Worm (Caenorhabditis elegans) whole organism, late embryonic: Measurements from ENCODE around the gene Y26E6A.3.

Experiments used
- T23F11.4 ChIP-seq: fragments of 200-800 bp; sonication (Bioruptor generic); optimal IDR thresholded peaks from 2 replicates; lab custom pipeline; 2018; ENCODE audit warnings: mild to moderate bottlenecking, missing genetic modification characterization, missing compliant biosample characterization
- Y22D7AL.16 ChIP-seq: sonication (generic microtip); optimal IDR thresholded peaks from 2 replicates; lab custom pipeline; 2016; ENCODE audit warnings: missing genetic modification characterization, missing compliant biosample characterization
- ama-1 ChIP-seq: fragments of 150-350 bp; optimal IDR thresholded peaks from 2 replicates; lab custom pipeline; 2014
- ceh-18 ChIP-seq: sonication (generic microtip); optimal IDR thresholded peaks from 2 replicates; lab custom pipeline; 2016; ENCODE audit warnings: missing genetic modification characterization, missing compliant biosample characterization
- ceh-19 ChIP-seq: fragments of 200-800 bp; sonication (Bioruptor generic); optimal IDR thresholded peaks from 2 replicates; lab custom pipeline; 2018; ENCODE audit warnings: mild to moderate bottlenecking, missing genetic modification characterization, missing compliant biosample characterization
- ceh-22 ChIP-seq: sonication (generic microtip); optimal IDR thresholded peaks from 2 replicates; lab custom pipeline; 2017; ENCODE audit warnings: missing biosample characterization, missing genetic modification characterization
- ceh-30 ChIP-seq: fragments of 150-350 bp; optimal IDR thresholded peaks from 2 replicates; lab custom pipeline; 2014; ENCODE audit warnings: missing biosample characterization, missing genetic modification characterization
- ceh-31 ChIP-seq: sonication (generic microtip); optimal IDR thresholded peaks from 2 replicates; lab custom pipeline; 2016; ENCODE audit warnings: missing genetic modification characterization, missing compliant biosample characterization
- ceh-45 ChIP-seq: fragments of 200-800 bp; sonication (Bioruptor generic); IDR thresholded peaks from 2 replicates; pipeline ENCODE4 v1.3.6; 2022; ENCODE audit warnings: missing genetic modification reagents, missing genetic modification characterization, missing compliant biosample characterization
- ceh-48 ChIP-seq: sonication (generic microtip); optimal IDR thresholded peaks from 2 replicates; lab custom pipeline; 2016; ENCODE audit warnings: missing genetic modification characterization, inconsistent platforms, missing compliant biosample characterization
- ceh-6 ChIP-seq: fragments of 200-800 bp; sonication (Bioruptor generic); optimal IDR thresholded peaks from 2 replicates; lab custom pipeline; 2018; ENCODE audit warnings: mild to moderate bottlenecking, missing genetic modification characterization, missing compliant biosample characterization
- che-1 ChIP-seq: sonication (generic microtip); optimal IDR thresholded peaks from 2 replicates; lab custom pipeline; 2016; ENCODE audit warnings: mild to moderate bottlenecking, missing genetic modification characterization, missing compliant biosample characterization
- elt-2 ChIP-seq: sonication (generic microtip); optimal IDR thresholded peaks from 2 replicates; lab custom pipeline; 2016; ENCODE audit warnings: missing genetic modification reagents, missing genetic modification characterization, missing compliant biosample characterization
- elt-4 ChIP-seq: sonication (generic microtip); optimal IDR thresholded peaks from 2 replicates; lab custom pipeline; 2016; ENCODE audit warnings: missing genetic modification characterization, missing compliant biosample characterization
- ets-4 ChIP-seq: sonication (generic microtip); optimal IDR thresholded peaks from 2 replicates; lab custom pipeline; 2016; ENCODE audit warnings: missing genetic modification characterization, missing compliant biosample characterization
- eyg-1 ChIP-seq: sonication (generic microtip); optimal IDR thresholded peaks from 2 replicates; lab custom pipeline; 2016; ENCODE audit warnings: missing genotype, missing genetic modification characterization, missing compliant biosample characterization
- fkh-10 ChIP-seq: fragments of 150-350 bp; optimal IDR thresholded peaks from 2 replicates; lab custom pipeline; 2014; ENCODE audit warnings: missing biosample characterization, missing genetic modification reagents, missing genetic modification characterization
- fkh-6 ChIP-seq: sonication (generic microtip); optimal IDR thresholded peaks from 2 replicates; lab custom pipeline; 2016; ENCODE audit warnings: missing genetic modification characterization, missing compliant biosample characterization
- hlh-30 ChIP-seq: sonication (generic microtip); optimal IDR thresholded peaks from 2 replicates; lab custom pipeline; 2017; ENCODE audit warnings: antibody characterized with exemption, missing genetic modification characterization, missing compliant biosample characterization; ENCODE audit not compliant: insufficient read depth
- hlh-8 ChIP-seq: sonication (generic microtip); optimal IDR thresholded peaks from 2 replicates; lab custom pipeline; 2016; ENCODE audit warnings: missing genotype, missing genetic modification characterization, missing compliant biosample characterization
- nhr-11 ChIP-seq: fragments of 150-350 bp; optimal IDR thresholded peaks from 2 replicates; lab custom pipeline; 2014; ENCODE audit warnings: missing biosample characterization, missing genetic modification characterization
- nhr-232 ChIP-seq: sonication (generic microtip); optimal IDR thresholded peaks from 2 replicates; lab custom pipeline; 2016; ENCODE audit warnings: missing genetic modification characterization, missing compliant biosample characterization
- npax-4 ChIP-seq: sonication (generic microtip); optimal IDR thresholded peaks from 2 replicates; lab custom pipeline; 2016; ENCODE audit warnings: missing genetic modification characterization, missing compliant biosample characterization
- odd-2 ChIP-seq: sonication (generic microtip); optimal IDR thresholded peaks from 2 replicates; lab custom pipeline; 2017; ENCODE audit warnings: antibody characterized with exemption, mild to moderate bottlenecking, missing genetic modification characterization, missing compliant biosample characterization
- pag-3 ChIP-seq: sonication (generic microtip); optimal IDR thresholded peaks from 2 replicates; lab custom pipeline; 2016; ENCODE audit warnings: missing compliant biosample characterization, missing genetic modification characterization, borderline replicate concordance
- pat-9 ChIP-seq: fragments of 200-800 bp; sonication (Bioruptor generic); optimal IDR thresholded peaks from 2 replicates; lab custom pipeline; 2018; ENCODE audit warnings: mild to moderate bottlenecking, missing genetic modification characterization, moderate library complexity, missing compliant biosample characterization
- pax-1 ChIP-seq: fragments of 150-350 bp; optimal IDR thresholded peaks from 2 replicates; lab custom pipeline; 2014; ENCODE audit warnings: missing biosample characterization, missing genetic modification characterization
- pha-2 ChIP-seq: sonication (generic microtip); optimal IDR thresholded peaks from 2 replicates; lab custom pipeline; 2017; ENCODE audit warnings: mild to moderate bottlenecking, missing genetic modification characterization, missing compliant biosample characterization
- pha-4 ChIP-seq: fragments of 150-350 bp; optimal IDR thresholded peaks from 2 replicates; lab custom pipeline; 2018; ENCODE audit warnings: missing biosample characterization, missing genetic modification reagents, missing genetic modification characterization
- pqm-1 ChIP-seq: sonication (generic microtip); optimal IDR thresholded peaks from 2 replicates; lab custom pipeline; 2016; ENCODE audit warnings: missing genetic modification characterization, missing compliant biosample characterization
- pros-1 ChIP-seq: fragments of 150-350 bp; optimal IDR thresholded peaks from 2 replicates; lab custom pipeline; 2014; ENCODE audit warnings: missing biosample characterization, missing genetic modification reagents, missing genetic modification characterization
- ref-2 ChIP-seq: sonication (generic microtip); optimal IDR thresholded peaks from 2 replicates; lab custom pipeline; 2016; ENCODE audit warnings: missing genetic modification characterization, missing compliant biosample characterization
- rnt-1 ChIP-seq: sonication (generic microtip); optimal IDR thresholded peaks from 2 replicates; lab custom pipeline; 2016; ENCODE audit warnings: missing genetic modification characterization, missing compliant biosample characterization
- sdc-2 ChIP-seq: sonication (generic microtip); optimal IDR thresholded peaks from 2 replicates; lab custom pipeline; 2016; ENCODE audit warnings: missing genotype, missing genetic modification characterization, missing compliant biosample characterization
- sox-4 ChIP-seq: sonication (generic microtip); optimal IDR thresholded peaks from 2 replicates; lab custom pipeline; 2017; ENCODE audit warnings: mild to moderate bottlenecking, missing genetic modification characterization, inconsistent platforms, missing compliant biosample characterization
- syd-9 ChIP-seq: sonication (generic microtip); optimal IDR thresholded peaks from 2 replicates; lab custom pipeline; 2016; ENCODE audit warnings: mild to moderate bottlenecking, missing genetic modification characterization, moderate library complexity, missing compliant biosample characterization
- ttx-3 ChIP-seq: sonication (generic microtip); optimal IDR thresholded peaks from 2 replicates; lab custom pipeline; 2016; ENCODE audit warnings: missing genetic modification reagents, missing genetic modification characterization, missing compliant biosample characterization
- unc-42 ChIP-seq: sonication (generic microtip); optimal IDR thresholded peaks from 2 replicates; lab custom pipeline; 2016; ENCODE audit warnings: missing genotype, missing genetic modification characterization, missing compliant biosample characterization
- zip-5 ChIP-seq: sonication (generic microtip); optimal IDR thresholded peaks from 2 replicates; lab custom pipeline; 2016; ENCODE audit warnings: missing genetic modification characterization, missing compliant biosample characterization
- ztf-16 ChIP-seq: sonication (generic microtip); optimal IDR thresholded peaks from 2 replicates; lab custom pipeline; 2017; ENCODE audit warnings: missing genetic modification characterization, missing compliant biosample characterization

Y26E6A.3 gene

ce11 chrX:13945524-13945923, 35.8 kb upstream of the Y26E6A.3 start (continued):
- TF ChIP-seq fkh-10 (GFP tag; lab: Kevin White, UChicago) (no peak), ref-2 (tag; lab: Kevin White, UChicago) (no peak), ceh-30 (tag; lab: Kevin White, UChicago) (no peak), hlh-8 (tag; lab: Kevin White, UChicago) (no peak), ceh-6 (peak; percentile 48), pag-3 (tag; lab: Kevin White, UChicago) (no peak), pat-9 (tag; lab: Kevin White, UChicago) (no peak), ama-1 (lab: Kevin White, UChicago) (no peak), nhr-11 (tag; lab: Kevin White, UChicago) (no peak), pqm-1 (tag; lab: Kevin White, UChicago) (no peak), npax-4 (tag; lab: Kevin White, UChicago) (no peak), ets-4 (peak; percentile 4), pros-1 (no peak), ceh-48 (no peak), ztf-16 (no peak), T23F11.4 (GFP tag; lab: Kevin White, UChicago) (no peak), sox-4 (tag; lab: Kevin White, UChicago) (peak; percentile 2), ceh-18 (tag; lab: Kevin White, UChicago) (peak; percentile 61), fkh-6 (no peak), elt-4 (tag; lab: Kevin White, UChicago) (no peak), nhr-232 (tag; lab: Kevin White, UChicago) (no peak), Y22D7AL.16 (tag; lab: Kevin White, UChicago) (no peak), che-1 (no peak), ceh-45 (GFP tag; lab: Robert Waterston, UW) (no peak), ceh-19 (GFP tag; lab: Kevin White, UChicago) (no peak)

ce11 chrX:13945090-13945489, 35.3 kb upstream of the Y26E6A.3 start:
- no peak for TF ChIP-seq ttx-3 (tag; lab: Kevin White, UChicago)

ce11 chrX:13944184-13944583, 34.4 kb upstream of the Y26E6A.3 start:
- TF ChIP-seq pha-4 (tag; lab: Kevin White, UChicago) (no peak), ceh-48 (no peak), sdc-2 (tag; lab: Kevin White, UChicago) (no peak), zip-5 (tag; lab: Kevin White, UChicago) (no peak), pha-2 (no peak), pqm-1 (tag; lab: Kevin White, UChicago) (no peak), eyg-1 (no peak), unc-42 (tag; lab: Kevin White, UChicago) (peak; percentile 96), ceh-22 (tag; lab: Kevin White, UChicago) (no peak), syd-9 (tag; lab: Kevin White, UChicago) (no peak), fkh-6 (no peak), ceh-31 (tag; lab: Kevin White, UChicago) (peak; percentile 64), ref-2 (tag; lab: Kevin White, UChicago) (no peak), hlh-8 (tag; lab: Kevin White, UChicago) (no peak), ceh-6 (no peak), odd-2 (no peak), sox-4 (tag; lab: Kevin White, UChicago) (no peak)
- TF ChIP-seq, all 69 proteins: peak for 2

- TF ChIP-seq hlh-30 (tag; lab: Kevin White, UChicago) (no peak), elt-2 (tag; lab: Kevin White, UChicago) (no peak), rnt-1 (tag; lab: Kevin White, UChicago) (no peak), npax-4 (tag; lab: Kevin White, UChicago) (no peak), pax-1 (tag; lab: Kevin White, UChicago) (no peak), pag-3 (tag; lab: Kevin White, UChicago) (no peak), fkh-10 (GFP tag; lab: Kevin White, UChicago) (no peak), zip-5 (tag; lab: Kevin White, UChicago) (no peak), ceh-31 (tag; lab: Kevin White, UChicago) (no peak), pqm-1 (tag; lab: Kevin White, UChicago) (no peak), ttx-3 (tag; lab: Kevin White, UChicago) (no peak), fkh-6 (no peak)
These were observed 32.1 kb upstream of the Y26E6A.3 start for ce11 chrX:13941865-13942264.
